Worm (Caenorhabditis elegans): ENCODE results near the gene wsp-1.
A peak's percentile ranks its signal among the peaks of the same experiment; 100 is the strongest.

The wsp-1 gene

DNA sequence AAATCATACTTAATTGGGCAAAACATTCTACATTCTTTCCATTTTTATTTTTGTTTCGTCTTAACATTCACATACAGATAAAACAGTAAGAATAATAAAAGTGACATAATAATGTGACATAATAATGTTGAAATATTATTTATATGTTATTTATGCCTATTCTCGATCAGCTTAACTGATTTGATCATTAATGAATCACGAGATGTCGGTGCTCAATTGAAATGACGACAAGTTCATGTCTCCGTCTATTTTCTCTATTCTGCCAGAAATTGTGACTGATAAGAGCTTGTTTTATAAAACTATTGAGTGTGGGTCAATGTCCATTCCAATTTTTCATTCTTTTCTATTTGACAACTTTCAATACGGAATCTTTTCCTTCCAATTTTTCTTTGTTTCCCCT is 47.0 kb downstream of the wsp-1 start:
- TF ChIP-seq F37B4.10 (GFP tag; IDR thresholded peaks at IDR 0.05) (no peak), D2030.7 (GFP tag; IDR thresholded peaks at IDR 0.05) (no peak), let-526 (GFP tag; IDR thresholded peaks at IDR 0.05) (no peak), tbx-9 (tag; optimal IDR thresholded peaks at IDR 0.05; ENCODE audit: borderline replicate concordance) (no peak), nhr-80 (tag; optimal IDR thresholded peaks at IDR 0.05) (peak; percentile 78), tbp1 (GFP tag; optimal IDR thresholded peaks at IDR 0.05) (peak; percentile 2), hlh-26 (GFP tag; conservative IDR thresholded peaks at IDR 0.05) (no peak), nfya-2 (GFP tag; IDR thresholded peaks at IDR 0.05) (no peak), chd-7 (tag; optimal IDR thresholded peaks at IDR 0.05) (no peak), unc-62 (GFP tag; optimal IDR thresholded peaks at IDR 0.05) (peak; percentile 84), B0035.1 (tag; optimal IDR thresholded peaks at IDR 0.05) (no peak), ztf-22 (GFP tag; optimal IDR thresholded peaks at IDR 0.05) (peak; percentile 32), Y53G8AR.9 (GFP tag; conservative IDR thresholded peaks at IDR 0.05) (no peak), dox-1 (GFP tag; IDR thresholded peaks at IDR 0.05) (peak; percentile 34; the same call in 1 of the 2 replicates), xnd-1 (tag; optimal IDR thresholded peaks at IDR 0.05) (no peak), cebp-1 (GFP tag; IDR thresholded peaks at IDR 0.05) (no peak), cebp-1 (tag; optimal IDR thresholded peaks at IDR 0.05) (peak; percentile 65), B0019.2 (GFP tag; conservative IDR thresholded peaks at IDR 0.05) (no peak), snpc-4 (GFP tag; optimal IDR thresholded peaks at IDR 0.05) (no peak), snpc-4 (tag; optimal IDR thresholded peaks at IDR 0.05) (peak in 1 of 4 experiments; percentile 13), atf-7 (tag; optimal IDR thresholded peaks at IDR 0.05) (peak; percentile 3)

DNA sequence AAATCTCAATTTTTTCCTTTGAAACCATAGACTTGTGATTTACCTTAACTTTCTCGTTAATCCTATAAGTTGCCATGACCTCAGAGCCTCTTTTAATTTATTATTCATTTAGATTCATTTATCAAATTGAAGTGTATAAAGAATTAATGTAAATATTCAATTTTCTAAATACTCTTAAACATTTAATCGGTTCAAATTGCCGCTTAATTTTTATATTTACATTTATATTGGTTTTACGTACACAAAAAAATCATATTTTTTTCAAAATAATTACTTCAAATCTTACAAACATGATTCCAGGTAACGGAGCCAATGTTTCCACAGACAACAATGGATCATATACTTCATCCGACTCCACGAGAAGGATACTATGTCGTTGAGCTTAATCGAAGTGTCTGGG is 50.3 kb downstream of the wsp-1 start, which contains the start of gene pmk-1:
Gene pmk-1, plus strand, starts transcription at position 301 of the 400 bp plus-strand sequence.
- TF ChIP-seq F49E8.2 (tag; optimal IDR thresholded peaks at IDR 0.05; ENCODE audit: insufficient read depth), result no peak
- TF ChIP-seq ztf-25 (GFP tag; IDR thresholded peaks at IDR 0.05), result no peak
- no peak for TF ChIP-seq hrde-1 (tag; optimal IDR thresholded peaks at IDR 0.05; ENCODE audit: borderline replicate concordance)
- no peak for TF ChIP-seq fkh-3 (tag; optimal IDR thresholded peaks at IDR 0.05)
- no peak for TF ChIP-seq nhr-179 (tag; optimal IDR thresholded peaks at IDR 0.05)
- no peak for TF ChIP-seq Y56A3A.18 (GFP tag; IDR thresholded peaks at IDR 0.05)
- no peak for TF ChIP-seq him-1 (tag; optimal IDR thresholded peaks at IDR 0.05)
- TF ChIP-seq dpl-1 (GFP tag; optimal IDR thresholded peaks at IDR 0.05), result no peak
- no peak for TF ChIP-seq Y53G8AR.9 (GFP tag; conservative IDR thresholded peaks at IDR 0.05)
- TF ChIP-seq ama-1 (optimal IDR thresholded peaks at IDR 0.05), result no peak
- TF ChIP-seq ama-1 (GFP tag; optimal IDR thresholded peaks at IDR 0.05), result no peak
- TF ChIP-seq cebp-2 (GFP tag; IDR thresholded peaks at IDR 0.05), result no peak

DNA sequence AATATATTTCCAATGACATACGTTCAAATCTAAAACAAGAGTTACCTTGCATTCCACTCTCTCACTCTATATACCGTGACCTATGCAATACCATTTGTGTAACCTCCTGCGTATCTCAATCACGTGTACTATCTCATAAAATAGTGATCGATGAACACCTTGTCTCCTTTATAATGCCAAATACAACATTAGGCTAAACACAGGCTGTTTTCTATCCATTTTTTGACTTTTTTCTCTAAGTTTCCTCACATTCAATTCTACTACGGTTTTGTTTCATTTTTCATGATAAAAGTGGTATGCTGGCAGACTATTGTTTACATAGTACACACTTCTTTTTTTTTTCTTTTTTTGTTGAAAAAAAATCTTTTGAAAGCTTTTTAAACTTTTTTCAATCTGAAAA is 52.5 kb downstream of the wsp-1 start:
- TF ChIP-seq hmg-1.2 (GFP tag; IDR thresholded peaks at IDR 0.05) (peak; percentile 63; the same call in 1 of the 2 replicates), ccch-3 (GFP tag; optimal IDR thresholded peaks at IDR 0.05) (no peak)

DNA sequence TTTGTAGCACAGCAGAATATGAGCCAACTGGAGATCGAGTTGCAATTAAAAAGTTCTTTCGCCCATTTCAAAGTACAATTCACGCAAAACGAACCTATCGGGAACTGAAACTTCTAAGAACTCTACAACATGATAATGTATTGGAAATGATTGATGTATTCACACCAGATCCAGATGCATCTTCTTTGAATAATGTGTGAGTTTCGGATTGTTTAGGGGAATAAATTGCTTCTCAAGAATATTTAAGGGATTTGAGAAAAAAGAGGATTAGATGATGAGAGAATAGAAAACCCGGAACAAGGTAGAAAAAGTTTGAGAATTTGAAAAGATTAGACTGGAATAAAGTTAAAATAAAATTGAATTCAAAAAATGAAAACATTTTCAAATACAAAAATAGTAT is 54.4 kb downstream of the wsp-1 start:
- TF ChIP-seq Y53F4B.3 (GFP tag; IDR thresholded peaks at IDR 0.05) (no peak), ztf-18 (tag; optimal IDR thresholded peaks at IDR 0.05) (no peak), nfya-2 (GFP tag; IDR thresholded peaks at IDR 0.05) (no peak), hmg-1.2 (GFP tag; IDR thresholded peaks at IDR 0.05) (no peak), K12H6.12 (tag; optimal IDR thresholded peaks at IDR 0.05) (no peak), repo-1 (tag; optimal IDR thresholded peaks at IDR 0.05) (no peak), K11D2.4 (GFP tag; IDR thresholded peaks at IDR 0.05) (no peak), dox-1 (GFP tag; IDR thresholded peaks at IDR 0.05) (no peak), D2030.7 (GFP tag; IDR thresholded peaks at IDR 0.05) (no peak), F37B4.10 (GFP tag; IDR thresholded peaks at IDR 0.05) (no peak), chd-7 (tag; optimal IDR thresholded peaks at IDR 0.05) (no peak)
